Fruit fly (Drosophila melanogaster) whole organism, embryonic: ENCODE results near the gene Zw.
A peak's percentile ranks its signal among the peaks of the same experiment; 100 is the strongest.

Experiments used
- Asciz ChIP-seq: fragments of 200-800 bp; sonication (Bioruptor generic); optimal IDR thresholded peaks from 2 replicates; lab custom pipeline; 2017; ENCODE audit warnings: missing biosample characterization, mild to moderate bottlenecking, missing genetic modification characterization, missing genetic modification reagents
- BEAF-32 ChIP-seq: fragments of 200-800 bp; sonication (Bioruptor generic); optimal IDR thresholded peaks from 3 replicates; lab custom pipeline; 2017; ENCODE audit warnings: missing biosample characterization, missing genetic modification characterization, mild to moderate bottlenecking, moderate library complexity, missing genetic modification reagents
- CG10321 ChIP-seq: fragments of 200-800 bp; sonication (Bioruptor generic); IDR thresholded peaks from 2 replicates; pipeline ENCODE4 v1.3.6; 2022; ENCODE audit warnings: missing biosample characterization, missing genetic modification characterization
- CG10366 ChIP-seq: fragments of 200-800 bp; sonication (Bioruptor generic); IDR thresholded peaks from 2 replicates; pipeline ENCODE4 v1.3.6; 2022; ENCODE audit warnings: missing biosample characterization, missing genetic modification characterization
- CG11504 ChIP-seq: fragments of 200-800 bp; sonication (Bioruptor generic); optimal IDR thresholded peaks from 3 replicates; lab custom pipeline; 2019; ENCODE audit warnings: missing biosample characterization, mild to moderate bottlenecking, missing genetic modification characterization, moderate library complexity
- CG12659 ChIP-seq: fragments of 200-800 bp; sonication (Bioruptor generic); optimal IDR thresholded peaks from 3 replicates; lab custom pipeline; 2017; ENCODE audit warnings: mild to moderate bottlenecking, missing biosample characterization, missing genetic modification reagents, missing genetic modification characterization
- CG14667 ChIP-seq: fragments of 200-800 bp; sonication (Bioruptor generic); IDR thresholded peaks from 2 replicates; pipeline ENCODE4 v1.3.6; 2022; ENCODE audit warnings: missing biosample characterization, missing genetic modification characterization
- CG14710 ChIP-seq: fragments of 200-800 bp; sonication (Bioruptor generic); optimal IDR thresholded peaks from 3 replicates; lab custom pipeline; 2019; ENCODE audit warnings: missing biosample characterization, mild to moderate bottlenecking, missing genetic modification characterization, moderate library complexity
- CG15073 ChIP-seq: fragments of 200-800 bp; sonication (Bioruptor generic); optimal IDR thresholded peaks from 2 replicates; lab custom pipeline; 2016; ENCODE audit warnings: missing biosample characterization, missing genetic modification characterization
- CG15601 ChIP-seq: fragments of 200-800 bp; sonication (Bioruptor generic); optimal IDR thresholded peaks from 3 replicates; lab custom pipeline; 2019; ENCODE audit warnings: missing biosample characterization, mild to moderate bottlenecking, missing genetic modification characterization, moderate library complexity
- CG17359 ChIP-seq: fragments of 200-800 bp; sonication (Bioruptor generic); optimal IDR thresholded peaks from 3 replicates; lab custom pipeline; 2018; ENCODE audit warnings: missing biosample characterization, mild to moderate bottlenecking, missing genetic modification characterization, moderate library complexity
- CG2120 ChIP-seq: fragments of 200-800 bp; sonication (Bioruptor generic); optimal IDR thresholded peaks from 3 replicates; lab custom pipeline; 2016; ENCODE audit warnings: missing biosample characterization, missing genetic modification characterization
- CG32532 ChIP-seq: fragments of 200-800 bp; sonication (Bioruptor generic); IDR thresholded peaks from 2 replicates; pipeline ENCODE4 v1.3.6; 2022; ENCODE audit warnings: missing biosample characterization, missing genetic modification characterization
- CG4360 ChIP-seq: fragments of 200-800 bp; sonication (Bioruptor generic); IDR thresholded peaks from 2 replicates; pipeline ENCODE4 v1.3.6; 2022; ENCODE audit warnings: missing biosample characterization, missing genetic modification characterization
- CG5180 ChIP-seq: fragments of 200-800 bp; sonication (Bioruptor generic); optimal IDR thresholded peaks from 3 replicates; lab custom pipeline; 2017; ENCODE audit warnings: missing biosample characterization, missing genetic modification characterization, mild to moderate bottlenecking, moderate library complexity, missing genetic modification reagents
- CG6272 ChIP-seq: fragments of 200-800 bp; sonication (Bioruptor generic); IDR thresholded peaks from 2 replicates; pipeline ENCODE4 v1.3.6; 2022; ENCODE audit warnings: missing biosample characterization, missing genetic modification characterization
- CG6654 ChIP-seq: fragments of 200-800 bp; sonication (Bioruptor generic); optimal IDR thresholded peaks from 2 replicates; lab custom pipeline; 2017; ENCODE audit warnings: missing biosample characterization, mild to moderate bottlenecking, missing genetic modification characterization
- CG6689 ChIP-seq: fragments of 200-800 bp; sonication (Bioruptor generic); IDR thresholded peaks from 2 replicates; pipeline ENCODE4 v1.3.6; 2022; ENCODE audit warnings: missing biosample characterization, missing genetic modification characterization
- CG7786 ChIP-seq: fragments of 200-800 bp; sonication (Bioruptor generic); optimal IDR thresholded peaks from 2 replicates; lab custom pipeline; 2016; ENCODE audit warnings: missing biosample characterization, missing genetic modification characterization
- CG8359 ChIP-seq: fragments of 200-800 bp; sonication (Bioruptor generic); optimal IDR thresholded peaks from 2 replicates; lab custom pipeline; 2017; ENCODE audit warnings: missing biosample characterization, mild to moderate bottlenecking, missing genetic modification characterization, borderline replicate concordance
- CG8944 ChIP-seq: fragments of 200-800 bp; sonication (Bioruptor generic); optimal IDR thresholded peaks from 3 replicates; lab custom pipeline; 2016; ENCODE audit warnings: missing biosample characterization, missing genetic modification characterization
- CG9437 ChIP-seq: fragments of 200-800 bp; sonication (Bioruptor generic); optimal IDR thresholded peaks from 2 replicates; lab custom pipeline; 2018; ENCODE audit warnings: missing biosample characterization, mild to moderate bottlenecking, missing genetic modification characterization
- CoRest ChIP-seq: fragments of 200-800 bp; sonication (Bioruptor generic); optimal IDR thresholded peaks from 3 replicates; lab custom pipeline; 2018; ENCODE audit warnings: missing biosample characterization, mild to moderate bottlenecking, missing genetic modification characterization, moderate library complexity
- D19B ChIP-seq: fragments of 200-800 bp; sonication (Bioruptor generic); optimal IDR thresholded peaks from 2 replicates; lab custom pipeline; 2017; ENCODE audit warnings: missing biosample characterization, mild to moderate bottlenecking, missing genetic modification characterization
- Dad ChIP-seq: fragments of 200-800 bp; sonication (Bioruptor generic); optimal IDR thresholded peaks from 3 replicates; lab custom pipeline; 2016; ENCODE audit warnings: missing biosample characterization, missing genetic modification characterization
- Doc2 ChIP-seq: fragments of 200-800 bp; sonication (Bioruptor generic); IDR thresholded peaks from 2 replicates; pipeline ENCODE4 v1.3.6; 2022; ENCODE audit warnings: missing biosample characterization, missing genetic modification characterization
- Ets97D ChIP-seq: fragments of 200-800 bp; sonication (Bioruptor generic); optimal IDR thresholded peaks from 3 replicates; lab custom pipeline; 2016; ENCODE audit warnings: missing biosample characterization, missing genetic modification characterization
- Gsc ChIP-seq: fragments of 200-800 bp; sonication (Bioruptor generic); IDR thresholded peaks from 2 replicates; pipeline ENCODE4 v1.3.6; 2022; ENCODE audit warnings: missing biosample characterization, missing genetic modification characterization
- HLH54F ChIP-seq: fragments of 200-800 bp; sonication (Bioruptor generic); optimal IDR thresholded peaks from 3 replicates; lab custom pipeline; 2016; ENCODE audit warnings: missing biosample characterization, missing genetic modification characterization
- Hr51 ChIP-seq, 2 experiments: fragments of 200-800 bp; sonication (Bioruptor generic); optimal IDR thresholded peaks; 2 replicates in 1 of 2; 3 replicates in 1 of 2; lab custom pipeline; 2016 to 2018; ENCODE audit warnings: missing biosample characterization in 2 of 2, missing genetic modification characterization in 2 of 2, mild to moderate bottlenecking in 1 of 2, moderate library complexity in 1 of 2
- MESR4 ChIP-seq: fragments of 200-800 bp; sonication (Bioruptor generic); optimal IDR thresholded peaks from 2 replicates; lab custom pipeline; 2018; ENCODE audit warnings: missing biosample characterization, mild to moderate bottlenecking, missing genetic modification characterization, moderate library complexity
- Med ChIP-seq: fragments of 200-800 bp; sonication (Bioruptor generic); peaks from one replicate; lab custom pipeline; 2016; ENCODE audit warnings: missing biosample characterization, missing genetic modification characterization, mild to moderate bottlenecking, inconsistent platforms, moderate library complexity
- Sox102F ChIP-seq: fragments of 200-800 bp; sonication (Bioruptor generic); optimal IDR thresholded peaks from 2 replicates; lab custom pipeline; 2018; ENCODE audit warnings: missing biosample characterization, mild to moderate bottlenecking, missing genetic modification characterization, moderate library complexity
- Sry-β ChIP-seq: fragments of 200-800 bp; sonication (Bioruptor generic); optimal IDR thresholded peaks from 2 replicates; lab custom pipeline; 2018; ENCODE audit warnings: missing biosample characterization, mild to moderate bottlenecking, missing genetic modification characterization, moderate library complexity
- ato ChIP-seq: fragments of 200-800 bp; sonication (Bioruptor generic); IDR thresholded peaks from 2 replicates; pipeline ENCODE4 v1.3.6; 2022; ENCODE audit warnings: missing biosample characterization, missing genetic modification characterization; ENCODE audit not compliant: partially characterized antibody
- cg ChIP-seq: fragments of 200-800 bp; sonication (Bioruptor generic); optimal IDR thresholded peaks from 3 replicates; lab custom pipeline; 2019; ENCODE audit warnings: missing biosample characterization, mild to moderate bottlenecking, missing genetic modification characterization, moderate library complexity
- eyg ChIP-seq: fragments of 200-800 bp; sonication (Bioruptor generic); optimal IDR thresholded peaks from 3 replicates; lab custom pipeline; 2016; ENCODE audit warnings: missing biosample characterization, missing genetic modification characterization
- gem ChIP-seq: fragments of 200-800 bp; sonication (Bioruptor generic); optimal IDR thresholded peaks from 2 replicates; lab custom pipeline; 2019; ENCODE audit warnings: missing biosample characterization, mild to moderate bottlenecking, missing genetic modification characterization, moderate library complexity
- nerfin-2 ChIP-seq: fragments of 200-800 bp; sonication (Bioruptor generic); IDR thresholded peaks from 2 replicates; pipeline ENCODE4 v1.3.6; 2022; ENCODE audit warnings: missing biosample characterization, missing genetic modification characterization; ENCODE audit not compliant: partially characterized antibody
- pita ChIP-seq: fragments of 200-800 bp; sonication (Bioruptor generic); optimal IDR thresholded peaks from 2 replicates; lab custom pipeline; 2017; ENCODE audit warnings: missing biosample characterization, mild to moderate bottlenecking, missing genetic modification characterization
- prd ChIP-seq, 3 experiments: fragments of >200 bp in 2 of 3; fragments of 200-800 bp in 1 of 3; sonication (Bioruptor generic) in 1 of 3; optimal IDR thresholded peaks in 2 of 3; IDR thresholded peaks in 1 of 3; 2 replicates in 2 of 3; 3 replicates in 1 of 3; pipeline versions ENCODE4 v1.3.6 to Lab custom; 2017 to 2022; ENCODE audit warnings: missing biosample characterization in 1 of 3, missing genetic modification characterization in 1 of 3
- pzg ChIP-seq: fragments of 200-800 bp; sonication (Bioruptor generic); optimal IDR thresholded peaks from 3 replicates; lab custom pipeline; 2018; ENCODE audit warnings: missing biosample characterization, mild to moderate bottlenecking, missing genetic modification characterization, moderate library complexity
- sens ChIP-seq: fragments of 200-800 bp; sonication (Bioruptor generic); peaks from one replicate; lab custom pipeline; 2016; ENCODE audit warnings: missing biosample characterization, missing genetic modification characterization
- sqz ChIP-seq: fragments of 200-800 bp; sonication (Bioruptor generic); optimal IDR thresholded peaks from 3 replicates; lab custom pipeline; 2018; ENCODE audit warnings: missing biosample characterization, mild to moderate bottlenecking, missing genetic modification characterization
- toy ChIP-seq: fragments of 200-800 bp; sonication (Bioruptor generic); IDR thresholded peaks from 2 replicates; pipeline ENCODE4 v1.3.6; 2022; ENCODE audit warnings: missing biosample characterization, missing genetic modification characterization
- wek ChIP-seq: fragments of 200-800 bp; sonication (Bioruptor generic); optimal IDR thresholded peaks from 3 replicates; lab custom pipeline; 2018; ENCODE audit warnings: missing biosample characterization, mild to moderate bottlenecking, missing genetic modification characterization, moderate library complexity
- yki ChIP-seq: fragments of >200 bp; optimal IDR thresholded peaks from 3 replicates; lab custom pipeline; 2018
- zfh1 ChIP-seq: fragments of 200-800 bp; sonication (Bioruptor generic); IDR thresholded peaks from 3 replicates; pipeline ENCODE4 v1.3.6; 2022; ENCODE audit warnings: missing biosample characterization, missing genetic modification characterization

The Zw gene

dm6 chrX:19694792-19695558, 27.9 kb downstream of the Zw start, which contains the start of gene CG14229 (continued):
- TF ChIP-seq Asciz (GFP tag; lab: Kevin White, UChicago) (no peak), CG6654 (GFP tag; lab: Kevin White, UChicago) (no peak), HLH54F (no peak), nerfin-2 (GFP tag; lab: Robert Waterston, UW) (no peak), CG14667 (GFP tag; lab: Robert Waterston, UW) (0 out of 2 replicates have a peak, but pooled peaks have one; percentile 24), CG10366 (GFP tag; lab: Robert Waterston, UW) (peak; percentile 42), CG2120 (GFP tag; lab: Kevin White, UChicago) (peak; percentile 30), CG5180 (GFP tag; lab: Kevin White, UChicago) (no peak), CG6689 (GFP tag; lab: Robert Waterston, UW) (peak; percentile 77), CG7786 (GFP tag; lab: Kevin White, UChicago) (no peak), Hr51 (GFP tag; optimal IDR thresholded peaks at IDR 0.05; lab: Kevin White, UChicago) (peak in 1 of 2 experiments; percentile 18), Dad (GFP tag; lab: Kevin White, UChicago) (no peak), Sox102F (peak; percentile 10), Med (GFP tag; lab: Kevin White, UChicago) (peak; percentile 48), zfh1 (GFP tag; lab: Robert Waterston, UW) (peak; percentile 15; the same call in 1 of the 3 replicates), cg (GFP tag; lab: Kevin White, UChicago) (no peak), CG15073 (GFP tag; lab: Kevin White, UChicago) (no peak), CG6272 (no peak), Ets97D (no peak), eyg (GFP tag; lab: Kevin White, UChicago) (no peak), Sry-β (GFP tag; lab: Kevin White, UChicago) (no peak), sens (peak; percentile 71), CG8359 (GFP tag; lab: Kevin White, UChicago) (no peak), CG4360 (GFP tag; lab: Robert Waterston, UW) (no peak), CG12659 (no peak), pita (GFP tag; lab: Kevin White, UChicago) (no peak), CG10321 (GFP tag; lab: Robert Waterston, UW) (no peak), gem (tag; lab: Kevin White, UChicago) (peak; percentile 38), pzg (GFP tag; lab: Kevin White, UChicago) (peak; percentile 44), CG14710 (tag; lab: Kevin White, UChicago) (peak; percentile 23), toy (GFP tag; lab: Robert Waterston, UW) (no peak), ato (no peak), CG32532 (peak; percentile 39; the same call in 1 of the 2 replicates), wek (GFP tag; lab: Kevin White, UChicago) (no peak), CoRest (tag; lab: Kevin White, UChicago) (no peak), prd (optimal IDR thresholded peaks at IDR 0.05; lab: Kevin White, UChicago) (no peak), prd (GFP tag; IDR thresholded peaks at IDR 0.05; lab: Robert Waterston, UW) (peak; percentile 48; the same call in 1 of the 3 replicates), Gsc (GFP tag; lab: Robert Waterston, UW) (no peak), CG17359 (peak; percentile 32), CG9437 (GFP tag; lab: Kevin White, UChicago) (no peak), CG15601 (no peak), BEAF-32 (peak; percentile 54), CG11504 (tag; lab: Kevin White, UChicago) (peak; percentile 23), D19B (GFP tag; lab: Kevin White, UChicago) (no peak), yki (lab: Kevin White, UChicago) (no peak), MESR4 (peak; percentile 30), Doc2 (no peak), CG8944 (GFP tag; lab: Kevin White, UChicago) (no peak), sqz (GFP tag; lab: Kevin White, UChicago) (no peak)
